Worm (Caenorhabditis elegans) whole organism, late embryonic: Measurements from ENCODE around the gene ptr-14.

ENCODE experiments used
- ama-1 ChIP-seq: fragments of 150-350 bp; optimal IDR thresholded peaks from 2 replicates; lab custom pipeline; 2014
- ceh-2 ChIP-seq: sonication (generic microtip); optimal IDR thresholded peaks from 2 replicates; lab custom pipeline; 2016; ENCODE audit warnings: missing genotype, missing genetic modification characterization, missing compliant biosample characterization
- dmd-4 ChIP-seq: sonication (generic microtip); optimal IDR thresholded peaks from 2 replicates; lab custom pipeline; 2016; ENCODE audit warnings: borderline replicate concordance, missing genetic modification characterization, missing compliant biosample characterization
- elt-4 ChIP-seq: sonication (generic microtip); optimal IDR thresholded peaks from 2 replicates; lab custom pipeline; 2016; ENCODE audit warnings: missing genetic modification characterization, missing compliant biosample characterization
- eyg-1 ChIP-seq: sonication (generic microtip); optimal IDR thresholded peaks from 2 replicates; lab custom pipeline; 2016; ENCODE audit warnings: missing genotype, missing genetic modification characterization, missing compliant biosample characterization
- fkh-10 ChIP-seq: fragments of 150-350 bp; optimal IDR thresholded peaks from 2 replicates; lab custom pipeline; 2014; ENCODE audit warnings: missing biosample characterization, missing genetic modification reagents, missing genetic modification characterization
- fkh-6 ChIP-seq: sonication (generic microtip); optimal IDR thresholded peaks from 2 replicates; lab custom pipeline; 2016; ENCODE audit warnings: missing genetic modification characterization, missing compliant biosample characterization
- nfya-1 ChIP-seq: sonication (generic microtip); optimal IDR thresholded peaks from 2 replicates; lab custom pipeline; 2017; ENCODE audit warnings: missing genetic modification characterization, mild to moderate bottlenecking, missing compliant biosample characterization, antibody characterized with exemption, moderate library complexity
- nhr-11 ChIP-seq: fragments of 150-350 bp; optimal IDR thresholded peaks from 2 replicates; lab custom pipeline; 2014; ENCODE audit warnings: missing biosample characterization, missing genetic modification characterization
- pqm-1 ChIP-seq: sonication (generic microtip); optimal IDR thresholded peaks from 2 replicates; lab custom pipeline; 2016; ENCODE audit warnings: missing genetic modification characterization, missing compliant biosample characterization
- rnt-1 ChIP-seq: sonication (generic microtip); optimal IDR thresholded peaks from 2 replicates; lab custom pipeline; 2016; ENCODE audit warnings: missing genetic modification characterization, missing compliant biosample characterization
- sdc-2 ChIP-seq: sonication (generic microtip); optimal IDR thresholded peaks from 2 replicates; lab custom pipeline; 2016; ENCODE audit warnings: missing genotype, missing genetic modification characterization, missing compliant biosample characterization
- tbx-2 ChIP-seq: sonication (generic microtip); optimal IDR thresholded peaks from 2 replicates; lab custom pipeline; 2016; ENCODE audit warnings: missing genetic modification characterization, missing compliant biosample characterization
- unc-42 ChIP-seq: sonication (generic microtip); optimal IDR thresholded peaks from 2 replicates; lab custom pipeline; 2016; ENCODE audit warnings: missing genotype, missing genetic modification characterization, missing compliant biosample characterization

DNA sequence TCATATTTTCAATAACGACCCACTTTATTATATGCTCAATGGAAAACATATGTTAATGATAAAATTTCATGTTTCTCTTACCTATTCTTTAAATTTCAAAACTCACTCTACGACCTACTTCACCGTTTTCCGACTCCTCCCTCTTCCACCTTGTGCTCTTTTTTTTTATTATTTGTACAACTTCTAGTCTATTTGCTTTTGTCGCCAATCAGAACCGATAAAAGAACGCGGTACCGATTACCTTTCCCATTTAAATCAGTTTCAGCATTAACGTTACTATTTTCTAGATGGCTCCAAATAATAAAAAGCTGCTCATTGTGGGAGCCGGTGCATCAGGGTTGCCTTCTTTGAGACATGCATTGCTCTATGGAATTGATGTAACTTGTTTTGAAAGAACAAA lies 46.5 kb downstream of the ptr-14 start, which contains the start of gene fmo-1:
- TF ChIP-seq unc-42 (tag; lab: Kevin White, UChicago) = no peak
- no peak for TF ChIP-seq elt-4 (tag; lab: Kevin White, UChicago)
- TF ChIP-seq eyg-1 (tag; lab: Kevin White, UChicago) = no peak
- TF ChIP-seq sdc-2 (tag; lab: Kevin White, UChicago) = no peak
- no peak for TF ChIP-seq rnt-1 (tag; lab: Kevin White, UChicago)
- no peak for TF ChIP-seq nfya-1
- no peak for TF ChIP-seq ama-1
- no peak for TF ChIP-seq dmd-4
- no peak for TF ChIP-seq tbx-2 (tag; lab: Kevin White, UChicago)
- no peak for TF ChIP-seq pqm-1
- no peak for TF ChIP-seq nhr-11 (tag; lab: Kevin White, UChicago)
- TF ChIP-seq fkh-10 (GFP tag; lab: Kevin White, UChicago) = no peak
- no peak for TF ChIP-seq fkh-6 (tag; lab: Kevin White, UChicago)
- no peak for TF ChIP-seq ceh-2 (tag; lab: Kevin White, UChicago)
